Fruit fly (Drosophila melanogaster): ENCODE data around the gene caps.

Gene caps

DNA sequence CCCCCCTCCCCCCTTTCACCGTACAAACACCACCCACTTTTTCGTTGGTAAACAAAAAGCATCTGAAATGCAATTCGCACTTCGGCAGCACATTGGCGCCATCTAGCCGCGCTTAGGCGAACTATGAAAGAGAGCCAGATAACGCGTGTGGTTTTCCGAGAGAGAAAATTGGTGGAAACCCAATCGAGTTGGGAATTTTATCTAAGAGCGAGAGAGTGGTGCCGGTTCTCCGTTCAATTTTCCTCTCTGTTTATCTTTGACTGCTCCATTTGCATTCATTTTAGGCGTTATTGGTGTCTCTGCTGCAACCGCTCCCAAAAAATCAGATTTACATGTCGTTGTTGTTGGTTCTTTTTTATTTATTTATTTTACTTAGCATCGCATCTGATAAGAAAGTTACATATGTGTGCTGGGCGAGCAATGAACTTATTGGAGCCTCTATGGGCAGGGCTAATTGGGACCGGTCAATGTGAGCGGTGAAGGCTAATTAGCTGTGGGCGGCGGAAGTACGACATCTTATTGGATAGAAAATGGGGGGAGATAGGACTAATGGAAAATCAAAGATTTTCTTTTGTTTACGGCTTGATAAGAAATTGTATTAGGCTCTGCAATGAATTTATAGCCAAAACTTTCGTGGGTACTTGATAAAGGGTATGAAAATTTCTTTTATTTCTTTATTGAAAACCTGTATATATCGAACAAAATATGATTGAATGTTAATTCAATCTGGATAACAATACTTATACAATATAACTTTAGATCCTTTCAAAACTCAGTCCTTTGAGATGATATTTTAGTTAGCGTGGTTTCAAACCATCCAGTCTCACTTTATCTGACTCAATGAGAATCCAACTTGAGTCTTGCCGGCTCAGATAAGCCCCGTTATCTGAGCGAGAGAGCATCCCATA lies 644 bp upstream of the caps start:
- TF ChIP-seq CG32121 (GFP tag; IDR thresholded peaks at IDR 0.05) (peak; percentile 47; the same call in 1 of the 2 replicates), fd96Ca (GFP tag; IDR thresholded peaks at IDR 0.05) (peak; percentile 41; the same call in 1 of the 3 replicates), CG10348 (GFP tag; IDR thresholded peaks at IDR 0.05) (no peak), CG13204 (GFP tag; optimal IDR thresholded peaks at IDR 0.05) (no peak), gl (tag; optimal IDR thresholded peaks at IDR 0.05) (no peak), Pif1B (GFP tag; optimal IDR thresholded peaks at IDR 0.05) (no peak), Ets98B (GFP tag; IDR thresholded peaks at IDR 0.05) (peak; percentile 52), Pif1A (GFP tag; optimal IDR thresholded peaks at IDR 0.05) (no peak), CG34367 (tag; optimal IDR thresholded peaks at IDR 0.05) (no peak), CG14655 (GFP tag; optimal IDR thresholded peaks at IDR 0.05) (no peak), rn (GFP tag; IDR thresholded peaks at IDR 0.05) (no peak), CG8159 (tag; optimal IDR thresholded peaks at IDR 0.05) (no peak), Snoo (tag; optimal IDR thresholded peaks at IDR 0.05) (no peak), EcR (GFP tag; optimal IDR thresholded peaks at IDR 0.05) (no peak), CG9948 (tag; optimal IDR thresholded peaks at IDR 0.05) (no peak), CG8301 (tag; optimal IDR thresholded peaks at IDR 0.05) (no peak), CG4496 (GFP tag; IDR thresholded peaks at IDR 0.05) (peak; percentile 36; the same call in 1 of the 3 replicates), CG17806 (tag; optimal IDR thresholded peaks at IDR 0.05) (no peak), D1 (tag; optimal IDR thresholded peaks at IDR 0.05) (no peak), CG12605 (GFP tag; IDR thresholded peaks at IDR 0.05) (peak; percentile 9; the same call in 1 of the 2 replicates), CG15710 (tag; optimal IDR thresholded peaks at IDR 0.05) (no peak)

DNA sequence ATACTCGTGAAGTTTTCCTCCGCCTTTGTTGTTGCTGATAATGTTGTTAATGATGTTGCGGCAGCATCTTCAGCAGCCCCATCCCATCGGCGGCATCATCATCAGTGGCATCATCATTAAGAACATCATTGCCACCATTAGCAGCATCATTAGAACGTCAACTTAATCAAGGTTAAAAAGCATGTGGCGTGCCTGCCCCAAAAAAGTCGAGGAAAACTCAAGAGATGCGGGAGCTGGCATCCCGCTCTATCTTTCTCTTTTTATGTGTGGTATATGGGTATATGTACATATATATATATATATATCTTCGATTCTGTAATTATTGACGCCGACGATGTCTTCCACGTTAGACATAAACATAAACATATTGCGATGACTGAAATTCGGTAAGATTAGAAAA lies 2.7 kb downstream of the caps start:
- TF ChIP-seq CG8159 (tag; optimal IDR thresholded peaks at IDR 0.05) (no peak), Pif1A (GFP tag; optimal IDR thresholded peaks at IDR 0.05) (no peak), fd96Ca (GFP tag; IDR thresholded peaks at IDR 0.05) (no peak), CG13204 (GFP tag; optimal IDR thresholded peaks at IDR 0.05) (no peak), Pif1B (GFP tag; optimal IDR thresholded peaks at IDR 0.05) (no peak), CG32121 (GFP tag; IDR thresholded peaks at IDR 0.05) (no peak), CG17806 (tag; optimal IDR thresholded peaks at IDR 0.05) (no peak), Ets98B (GFP tag; IDR thresholded peaks at IDR 0.05) (no peak), CG15710 (tag; optimal IDR thresholded peaks at IDR 0.05) (no peak), CG14655 (GFP tag; optimal IDR thresholded peaks at IDR 0.05) (no peak), CG10348 (GFP tag; IDR thresholded peaks at IDR 0.05) (no peak), CG34367 (tag; optimal IDR thresholded peaks at IDR 0.05) (no peak), EcR (GFP tag; optimal IDR thresholded peaks at IDR 0.05) (no peak), gl (tag; optimal IDR thresholded peaks at IDR 0.05) (no peak), CG4496 (GFP tag; IDR thresholded peaks at IDR 0.05) (no peak), CG8301 (tag; optimal IDR thresholded peaks at IDR 0.05) (no peak), rn (GFP tag; IDR thresholded peaks at IDR 0.05) (no peak)

DNA sequence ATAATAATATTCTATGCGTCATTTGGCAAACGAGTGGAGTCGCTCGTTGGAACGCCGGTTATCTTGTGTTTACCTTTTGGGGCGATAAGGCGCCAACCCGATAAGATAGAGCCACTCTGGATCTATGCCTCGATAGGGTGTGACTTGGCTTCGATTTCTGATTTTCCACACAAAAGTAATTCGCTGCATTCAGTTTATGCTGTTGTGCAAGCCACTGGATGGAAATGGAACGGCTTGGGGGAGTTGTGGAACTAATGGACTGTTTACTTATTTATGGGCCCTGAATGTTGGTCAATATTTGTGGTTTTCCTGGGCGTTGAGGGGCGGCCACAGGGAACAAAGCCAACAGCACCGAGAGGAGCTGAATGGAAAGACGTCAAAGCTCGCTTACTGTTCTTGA lies 4.3 kb downstream of the caps start:
- no peak for TF ChIP-seq CG34367 (tag; optimal IDR thresholded peaks at IDR 0.05)
- TF ChIP-seq gl (tag; optimal IDR thresholded peaks at IDR 0.05), result peak; percentile 25
- TF ChIP-seq CG13204 (GFP tag; optimal IDR thresholded peaks at IDR 0.05), result no peak
- TF ChIP-seq CG10348 (GFP tag; IDR thresholded peaks at IDR 0.05), result no peak
- peak; percentile 6 for TF ChIP-seq CG8159 (tag; optimal IDR thresholded peaks at IDR 0.05)
- no peak for TF ChIP-seq Ets98B (GFP tag; IDR thresholded peaks at IDR 0.05)
- no peak for TF ChIP-seq CG17806 (tag; optimal IDR thresholded peaks at IDR 0.05)
- no peak for TF ChIP-seq Snoo (tag; optimal IDR thresholded peaks at IDR 0.05)
- TF ChIP-seq CG4496 (GFP tag; IDR thresholded peaks at IDR 0.05), result no peak
- TF ChIP-seq CG8301 (tag; optimal IDR thresholded peaks at IDR 0.05), result no peak
- peak; percentile 15 for TF ChIP-seq CG14655 (GFP tag; optimal IDR thresholded peaks at IDR 0.05)
- no peak for TF ChIP-seq EcR (GFP tag; optimal IDR thresholded peaks at IDR 0.05)
- TF ChIP-seq Pif1B (GFP tag; optimal IDR thresholded peaks at IDR 0.05), result no peak
- TF ChIP-seq Pif1A (GFP tag; optimal IDR thresholded peaks at IDR 0.05), result peak; percentile 31

DNA sequence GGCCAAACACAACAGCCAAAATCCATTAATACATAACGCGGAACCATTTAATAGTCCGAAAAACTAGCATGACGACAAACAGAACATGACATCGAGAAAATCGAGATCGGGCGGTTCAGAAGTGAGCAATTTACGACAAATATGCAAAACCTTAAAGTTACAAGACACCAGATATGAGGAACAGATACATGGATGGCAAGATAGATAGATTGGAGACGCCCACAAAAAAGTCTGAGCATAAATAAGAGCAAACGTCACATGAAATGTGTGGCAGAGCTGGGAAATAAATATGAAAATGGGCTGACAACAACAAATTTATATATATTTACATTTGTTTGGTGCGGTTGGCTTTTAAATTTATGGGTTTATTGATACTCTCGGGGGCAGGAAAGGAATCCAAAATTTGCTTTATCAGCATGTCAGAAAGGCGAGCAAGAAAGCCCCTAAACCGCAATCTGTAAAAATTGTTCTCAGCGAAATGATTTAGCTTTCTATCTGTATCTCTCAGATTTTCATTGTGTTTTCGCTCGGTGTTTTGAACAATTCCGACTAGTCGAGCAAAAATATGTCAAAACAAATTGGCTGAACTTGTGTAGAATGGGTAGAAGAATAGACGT lies 5.3 kb downstream of the caps start:
- no peak for TF ChIP-seq gl (tag; optimal IDR thresholded peaks at IDR 0.05)
- no peak for TF ChIP-seq CG14655 (GFP tag; optimal IDR thresholded peaks at IDR 0.05)
- TF ChIP-seq D1 (tag; optimal IDR thresholded peaks at IDR 0.05), result no peak
- TF ChIP-seq CG34367 (tag; optimal IDR thresholded peaks at IDR 0.05), result no peak
- TF ChIP-seq Ets98B (GFP tag; IDR thresholded peaks at IDR 0.05), result no peak
- TF ChIP-seq EcR (GFP tag; optimal IDR thresholded peaks at IDR 0.05), result no peak
- TF ChIP-seq CG17806 (tag; optimal IDR thresholded peaks at IDR 0.05), result no peak
- no peak for TF ChIP-seq CG10348 (GFP tag; IDR thresholded peaks at IDR 0.05)
- no peak for TF ChIP-seq CG4496 (GFP tag; IDR thresholded peaks at IDR 0.05)
- no peak for TF ChIP-seq CG32121 (GFP tag; IDR thresholded peaks at IDR 0.05)
- no peak for TF ChIP-seq rn (GFP tag; IDR thresholded peaks at IDR 0.05)

DNA sequence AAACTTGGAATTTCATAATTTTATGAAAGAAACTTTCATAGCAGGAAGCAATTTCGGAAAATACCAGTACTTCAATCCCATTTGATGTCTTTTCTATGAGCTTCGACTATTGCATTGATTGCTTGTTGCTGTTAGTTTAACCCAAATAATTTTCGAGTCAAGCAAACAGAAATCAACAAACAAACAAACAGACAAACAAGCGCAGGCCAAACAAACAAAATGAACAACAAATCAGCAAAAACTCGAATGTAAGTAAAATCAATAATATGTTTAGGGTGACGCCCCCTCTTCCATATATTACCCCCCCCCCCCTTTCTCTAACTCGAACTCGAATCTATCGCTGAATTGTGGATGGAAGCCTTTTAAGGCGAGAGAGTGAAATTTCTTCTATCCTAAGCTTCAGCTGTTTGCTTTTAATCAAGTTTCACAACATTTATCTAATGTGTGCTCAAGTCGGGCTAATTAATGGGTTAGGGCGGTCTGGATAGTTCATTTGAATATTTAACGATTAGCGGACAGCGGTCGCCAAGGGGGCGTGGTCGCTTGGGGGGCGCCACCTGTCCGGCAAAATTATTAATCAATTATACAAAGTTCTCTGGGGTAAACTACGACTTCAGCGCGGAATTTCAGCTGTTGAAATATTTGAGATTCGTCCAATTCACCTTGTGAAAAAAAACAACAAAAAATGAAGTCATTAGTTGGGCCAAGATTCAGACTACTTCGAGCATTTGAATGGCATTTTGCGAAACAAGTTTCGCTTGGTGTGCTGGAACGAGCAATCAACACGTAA lies 7.2 kb downstream of the caps start:
- TF ChIP-seq rn (GFP tag; IDR thresholded peaks at IDR 0.05), result no peak
- TF ChIP-seq Ets98B (GFP tag; IDR thresholded peaks at IDR 0.05), result no peak
- TF ChIP-seq CG12605 (GFP tag; IDR thresholded peaks at IDR 0.05), result no peak
- TF ChIP-seq CG34367 (tag; optimal IDR thresholded peaks at IDR 0.05), result no peak
- TF ChIP-seq CG9948 (tag; optimal IDR thresholded peaks at IDR 0.05), result no peak
- TF ChIP-seq CG10348 (GFP tag; IDR thresholded peaks at IDR 0.05), result no peak
- TF ChIP-seq Pif1A (GFP tag; optimal IDR thresholded peaks at IDR 0.05), result no peak
- TF ChIP-seq CG4496 (GFP tag; IDR thresholded peaks at IDR 0.05), result no peak
- TF ChIP-seq CG15710 (tag; optimal IDR thresholded peaks at IDR 0.05), result no peak
- no peak for TF ChIP-seq CG13204 (GFP tag; optimal IDR thresholded peaks at IDR 0.05)
- no peak for TF ChIP-seq Snoo (tag; optimal IDR thresholded peaks at IDR 0.05)
- TF ChIP-seq gl (tag; optimal IDR thresholded peaks at IDR 0.05), result no peak
- no peak for TF ChIP-seq CG8159 (tag; optimal IDR thresholded peaks at IDR 0.05)
- TF ChIP-seq Pif1B (GFP tag; optimal IDR thresholded peaks at IDR 0.05), result no peak
